Fruit fly (Drosophila melanogaster): Measurements from ENCODE around the gene Rpn3.
A peak's percentile ranks its signal among the peaks of the same experiment; 100 is the strongest.

Gene Rpn3

dm6 chr2L:19011895-19012645 is 39.5 kb upstream of the Rpn3 start (continued):
- TF ChIP-seq CG10654 (GFP tag; optimal IDR thresholded peaks at IDR 0.05) (peak; percentile 64), Deaf1 (tag; optimal IDR thresholded peaks at IDR 0.05) (peak; percentile 81), CG12071 (GFP tag; optimal IDR thresholded peaks at IDR 0.05) (peak; percentile 74), Sox102F (GFP tag; optimal IDR thresholded peaks at IDR 0.05) (peak; percentile 81), CG18599 (GFP tag; optimal IDR thresholded peaks at IDR 0.05) (peak; percentile 96), wek (GFP tag; optimal IDR thresholded peaks at IDR 0.05) (peak; percentile 23), CG30020 (tag; optimal IDR thresholded peaks at IDR 0.05) (no peak), yki (optimal IDR thresholded peaks at IDR 0.05) (no peak), pros (GFP tag; optimal IDR thresholded peaks at IDR 0.05) (no peak), scrt (GFP tag; optimal IDR thresholded peaks at IDR 0.05) (peak; percentile 81), hth (optimal IDR thresholded peaks at IDR 0.05) (no peak), Mes4 (GFP tag; optimal IDR thresholded peaks at IDR 0.05) (peak; percentile 62), CG8359 (GFP tag; optimal IDR thresholded peaks at IDR 0.05; ENCODE audit: borderline replicate concordance) (no peak), lbe (GFP tag; optimal IDR thresholded peaks at IDR 0.05) (no peak), Gsc (GFP tag; IDR thresholded peaks at IDR 0.05) (peak; percentile 66), CG16863 (GFP tag; optimal IDR thresholded peaks at IDR 0.05) (peak; percentile 76), CG7372 (GFP tag; IDR thresholded peaks at IDR 0.05) (peak; percentile 79), CG11456 (GFP tag; IDR thresholded peaks at IDR 0.05) (peak; percentile 85), gce (GFP tag; IDR thresholded peaks at IDR 0.05) (peak; percentile 76), BEAF-32 (GFP tag; optimal IDR thresholded peaks at IDR 0.05) (no peak), HHEX (GFP tag; optimal IDR thresholded peaks at IDR 0.05) (peak; percentile 81), HLH4C (GFP tag; IDR thresholded peaks at IDR 0.05; ENCODE audit: partially characterized antibody) (no peak), unpg (GFP tag; optimal IDR thresholded peaks at IDR 0.05) (peak; percentile 74), Opbp (GFP tag; IDR thresholded peaks at IDR 0.05; ENCODE audit: partially characterized antibody) (no peak), Sry-β (GFP tag; optimal IDR thresholded peaks at IDR 0.05) (no peak), kay (GFP tag; optimal IDR thresholded peaks at IDR 0.05) (peak; percentile 58), MTF-1 (GFP tag; optimal IDR thresholded peaks at IDR 0.05; ENCODE audit: borderline replicate concordance) (peak; percentile 33), phol (tag; optimal IDR thresholded peaks at IDR 0.05) (peak; percentile 71), dan (GFP tag; IDR thresholded peaks at IDR 0.05) (no peak), grau (tag; optimal IDR thresholded peaks at IDR 0.05) (peak; percentile 84), CG2875 (GFP tag; optimal IDR thresholded peaks at IDR 0.05) (peak; percentile 42), prd (optimal IDR thresholded peaks at IDR 0.05) (no peak), prd (GFP tag; IDR thresholded peaks at IDR 0.05) (peak; percentile 92), pho (GFP tag; optimal IDR thresholded peaks at IDR 0.05) (peak; percentile 80), fu2 (GFP tag; optimal IDR thresholded peaks at IDR 0.05) (peak; percentile 76), tio (GFP tag; optimal IDR thresholded peaks at IDR 0.05) (peak; percentile 66), en (GFP tag; optimal IDR thresholded peaks at IDR 0.05) (no peak), knrl (GFP tag; IDR thresholded peaks at IDR 0.05; ENCODE audit: partially characterized antibody) (no peak), CG30431 (GFP tag; optimal IDR thresholded peaks at IDR 0.05) (peak; percentile 43), CG9876 (GFP tag; optimal IDR thresholded peaks at IDR 0.05) (peak; percentile 62), vfl (GFP tag; optimal IDR thresholded peaks at IDR 0.05) (peak; percentile 64), Usf (GFP tag; optimal IDR thresholded peaks at IDR 0.05) (peak; percentile 10), pum (GFP tag; optimal IDR thresholded peaks at IDR 0.05) (peak; percentile 74), Sin3A (optimal IDR thresholded peaks at IDR 0.05) (no peak), fd102C (GFP tag; optimal IDR thresholded peaks at IDR 0.05) (no peak), Mrtf (GFP tag; IDR thresholded peaks at IDR 0.05) (peak; percentile 67), Med (GFP tag) (peak; percentile 98), Camta (GFP tag; optimal IDR thresholded peaks at IDR 0.05) (peak; percentile 67), bigmax (GFP tag; optimal IDR thresholded peaks at IDR 0.05) (no peak), CG1832 (GFP tag; optimal IDR thresholded peaks at IDR 0.05) (no peak)
